Fruit fly (Drosophila melanogaster): ENCODE measurements around the gene Rcd2.

- TF ChIP-seq CG9705 (GFP tag; optimal IDR thresholded peaks at IDR 0.05): no peak
- no peak for TF ChIP-seq Jra (GFP tag; optimal IDR thresholded peaks at IDR 0.05)
- TF ChIP-seq Dif (GFP tag; optimal IDR thresholded peaks at IDR 0.05; ENCODE audit: partially characterized antibody): no peak
- TF ChIP-seq ey (GFP tag; optimal IDR thresholded peaks at IDR 0.05): no peak
- TF ChIP-seq h (GFP tag; optimal IDR thresholded peaks at IDR 0.05): no peak
- no peak for TF ChIP-seq foxo (GFP tag; optimal IDR thresholded peaks at IDR 0.05)
- no peak for TF ChIP-seq pan (optimal IDR thresholded peaks at IDR 0.05)
- no peak for TF ChIP-seq lola (GFP tag; optimal IDR thresholded peaks at IDR 0.05)
- no peak for TF ChIP-seq Dfd (GFP tag; optimal IDR thresholded peaks at IDR 0.05)
- no peak for TF ChIP-seq psq (GFP tag; optimal IDR thresholded peaks at IDR 0.05)
- TF ChIP-seq CG32264 (GFP tag; optimal IDR thresholded peaks at IDR 0.05): no peak
- no peak for TF ChIP-seq Myc (optimal IDR thresholded peaks at IDR 0.05)
Observed at dm6 chr3L:20563767-20564166, 23.6 kb upstream of the Rcd2 start.
